Worm (Caenorhabditis elegans) whole organism, L1 larva: Measurements from ENCODE around the gene pals-22.

Source experiments
- efl-3 ChIP-seq: fragments of 200-800 bp; sonication (Bioruptor generic); optimal IDR thresholded peaks from 2 replicates; lab custom pipeline; 2018; ENCODE audit warnings: mild to moderate bottlenecking, missing genetic modification characterization, missing compliant biosample characterization
- elt-3 ChIP-seq, 6 experiments: fragments of 150-350 bp in 1 of 6; sonication (generic microtip); optimal IDR thresholded peaks; 2 replicates each; lab custom pipeline; 2017 to 2018; ENCODE audit warnings: missing biosample characterization in 6 of 6, missing genetic modification characterization in 6 of 6, inconsistent platforms in 1 of 6
- fkh-10 ChIP-seq: sonication (generic microtip); optimal IDR thresholded peaks from 2 replicates; lab custom pipeline; 2017; ENCODE audit warnings: missing biosample characterization, missing genetic modification reagents, missing genetic modification characterization
- hlh-4 ChIP-seq: sonication (generic microtip); optimal IDR thresholded peaks from 2 replicates; lab custom pipeline; 2016; ENCODE audit warnings: mild to moderate bottlenecking, missing genetic modification characterization, missing compliant biosample characterization
- nhr-77 ChIP-seq: fragments of 150-350 bp; optimal IDR thresholded peaks from 2 replicates; lab custom pipeline; 2014; ENCODE audit warnings: missing biosample characterization, missing genetic modification characterization
- pqm-1 ChIP-seq: sonication (generic microtip); optimal IDR thresholded peaks from 3 replicates; lab custom pipeline; 2017; ENCODE audit warnings: missing biosample characterization, missing genetic modification characterization
- snpc-4 ChIP-seq: fragments of 150-350 bp; optimal IDR thresholded peaks from 2 replicates; lab custom pipeline; 2014; ENCODE audit warnings: missing biosample characterization, missing genetic modification characterization
- unc-62 ChIP-seq: fragments of 150-350 bp; optimal IDR thresholded peaks from 2 replicates; lab custom pipeline; 2014; ENCODE audit warnings: missing biosample characterization, missing genetic modification reagents, missing genetic modification characterization

ce11 chrIII:177715-178114 is 45.5 kb downstream of the pals-22 start, which contains the start of gene F40G9.14:
- TF ChIP-seq nhr-77 (tag; lab: Kevin White, UChicago) (no peak), efl-3 (GFP tag; lab: Kevin White, UChicago) (no peak), pqm-1 (tag; lab: Kevin White, UChicago) (no peak), hlh-4 (tag; lab: Kevin White, UChicago) (no peak), elt-3 (tag; optimal IDR thresholded peaks at IDR 0.05; lab: Kevin White, UChicago) (no peak), fkh-10 (no peak), snpc-4 (no peak), unc-62 (GFP tag; lab: Kevin White, UChicago) (no peak)
